Worm (Caenorhabditis elegans): ENCODE data around the gene cdh-4.

DNA sequence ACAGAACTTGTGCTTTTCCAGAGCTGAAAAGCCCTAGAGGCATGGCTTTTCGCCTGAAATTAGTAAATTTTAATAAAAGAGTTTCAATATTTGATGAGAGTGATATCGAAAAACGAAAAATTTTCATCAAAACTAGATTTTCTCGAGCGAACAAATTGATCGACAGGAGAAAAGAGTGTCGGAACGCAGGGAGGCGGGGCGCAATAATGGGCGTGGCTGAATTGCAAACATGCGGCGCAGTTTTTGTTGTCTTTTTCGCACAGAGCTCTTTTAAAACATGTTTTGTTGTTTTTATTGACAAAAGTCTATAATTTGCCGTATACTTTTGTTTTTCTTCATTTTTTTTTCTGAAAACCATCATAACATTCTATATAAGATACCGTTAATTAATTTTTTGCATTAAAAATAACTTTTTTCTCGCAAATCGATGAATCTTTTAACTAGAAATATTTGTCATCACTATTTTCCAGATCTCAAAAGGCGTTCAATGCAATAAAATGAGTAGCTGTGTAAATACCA is 58.3 kb downstream of the cdh-4 start, which contains the start of the genes sel-5 and wdr-48:
- TF ChIP-seq unc-86 (tag; optimal IDR thresholded peaks at IDR 0.05) (peak; percentile 20), npax-4 (tag; optimal IDR thresholded peaks at IDR 0.05) (no peak), pag-3 (tag; optimal IDR thresholded peaks at IDR 0.05; ENCODE audit: borderline replicate concordance) (no peak), lim-6 (tag; optimal IDR thresholded peaks at IDR 0.05) (no peak), tbx-2 (tag; optimal IDR thresholded peaks at IDR 0.05) (no peak), hlh-15 (tag; optimal IDR thresholded peaks at IDR 0.05) (no peak), ama-1 (optimal IDR thresholded peaks at IDR 0.05) (no peak), sdc-2 (tag; optimal IDR thresholded peaks at IDR 0.05) (no peak), ceh-2 (tag; optimal IDR thresholded peaks at IDR 0.05) (no peak), pha-4 (tag; optimal IDR thresholded peaks at IDR 0.05) (no peak), ceh-31 (tag; optimal IDR thresholded peaks at IDR 0.05) (peak; percentile 59), ceh-30 (tag; optimal IDR thresholded peaks at IDR 0.05) (no peak)
